Worm (Caenorhabditis elegans) whole organism, L1 larva: ENCODE results near the gene C49F5.8.

Experiments
- C34B4.2 ChIP-seq: sonication (generic microtip); optimal IDR thresholded peaks from 2 replicates; lab custom pipeline; 2017; ENCODE audit warnings: mild to moderate bottlenecking, missing genetic modification characterization, missing compliant biosample characterization
- F16B12.6 ChIP-seq: fragments of 150-350 bp; optimal IDR thresholded peaks from 2 replicates; lab custom pipeline; 2014; ENCODE audit warnings: missing biosample characterization, missing genetic modification characterization
- Y116A8C.19 ChIP-seq: sonication (generic microtip); optimal IDR thresholded peaks from 2 replicates; lab custom pipeline; 2016; ENCODE audit warnings: missing compliant biosample characterization, missing genetic modification characterization, borderline replicate concordance
- aha-1 ChIP-seq: fragments of 150-350 bp; optimal IDR thresholded peaks from 2 replicates; lab custom pipeline; 2014; ENCODE audit warnings: missing biosample characterization, missing genetic modification characterization
- aly-2 ChIP-seq: fragments of 150-350 bp; optimal IDR thresholded peaks from 2 replicates; lab custom pipeline; 2014; ENCODE audit warnings: missing biosample characterization, missing genetic modification characterization
- ama-1 ChIP-seq: fragments of 150-350 bp; optimal IDR thresholded peaks from 2 replicates; lab custom pipeline; 2014
- ceh-8 ChIP-seq: fragments of 200-800 bp; sonication (Bioruptor generic); optimal IDR thresholded peaks from 2 replicates; lab custom pipeline; 2018; ENCODE audit warnings: mild to moderate bottlenecking, missing genetic modification characterization, moderate library complexity, missing compliant biosample characterization
- ceh-82 ChIP-seq, 3 experiments: fragments of 150-350 bp in 1 of 3; sonication (generic microtip) in 2 of 3; optimal IDR thresholded peaks; 2 replicates each; lab custom pipeline; 2014 to 2017; ENCODE audit warnings: missing biosample characterization in 3 of 3, missing genetic modification characterization in 3 of 3
- ces-1 ChIP-seq: fragments of 150-350 bp; optimal IDR thresholded peaks from 2 replicates; lab custom pipeline; 2014; ENCODE audit warnings: missing biosample characterization, missing genetic modification reagents, missing genetic modification characterization
- efl-1 ChIP-seq, 4 experiments: fragments of 150-350 bp; optimal IDR thresholded peaks in 3 of 4; peaks in 1 of 4; 1 replicate in 1 of 4; 2 replicates in 3 of 4; lab custom pipeline; 2014; ENCODE audit warnings: missing biosample characterization in 2 of 4, missing genetic modification characterization in 2 of 4, missing genetic modification reagents in 2 of 4
- efl-3 ChIP-seq: fragments of 200-800 bp; sonication (Bioruptor generic); optimal IDR thresholded peaks from 2 replicates; lab custom pipeline; 2018; ENCODE audit warnings: mild to moderate bottlenecking, missing genetic modification characterization, missing compliant biosample characterization
- egl-27 ChIP-seq, 2 experiments: fragments of 150-350 bp in 1 of 2; sonication (generic microtip); optimal IDR thresholded peaks; 3 replicates each; lab custom pipeline; 2017 to 2018; ENCODE audit warnings: missing biosample characterization in 2 of 2, missing genetic modification characterization in 2 of 2, missing genetic modification reagents in 2 of 2
- elt-2 ChIP-seq: sonication (generic microtip); optimal IDR thresholded peaks from 2 replicates; lab custom pipeline; 2016; ENCODE audit warnings: missing genetic modification characterization, mild to moderate bottlenecking, inconsistent platforms, missing compliant biosample characterization, missing genetic modification reagents
- elt-3 ChIP-seq, 6 experiments: fragments of 150-350 bp in 1 of 6; sonication (generic microtip); optimal IDR thresholded peaks; 2 replicates each; lab custom pipeline; 2017 to 2018; ENCODE audit warnings: missing biosample characterization in 6 of 6, missing genetic modification characterization in 6 of 6, inconsistent platforms in 1 of 6
- ets-5 ChIP-seq: fragments of 200-800 bp; sonication (Bioruptor generic); IDR thresholded peaks from 2 replicates; pipeline ENCODE4 v1.3.6; 2022; ENCODE audit warnings: missing genetic modification characterization, missing compliant biosample characterization
- fkh-10 ChIP-seq: sonication (generic microtip); optimal IDR thresholded peaks from 2 replicates; lab custom pipeline; 2017; ENCODE audit warnings: missing biosample characterization, missing genetic modification reagents, missing genetic modification characterization
- grh-1 ChIP-seq: fragments of 200-800 bp; sonication (Bioruptor generic); IDR thresholded peaks from 2 replicates; pipeline ENCODE4 v1.3.6; 2022; ENCODE audit warnings: missing genetic modification reagents, missing genetic modification characterization, missing compliant biosample characterization
- hpl-2 ChIP-seq: fragments of 150-350 bp; optimal IDR thresholded peaks from 2 replicates; lab custom pipeline; 2014; ENCODE audit warnings: missing biosample characterization, missing genetic modification reagents, missing genetic modification characterization
- irx-1 ChIP-seq: sonication (generic microtip); optimal IDR thresholded peaks from 2 replicates; lab custom pipeline; 2016; ENCODE audit warnings: missing genetic modification characterization, missing compliant biosample characterization
- jun-1 ChIP-seq: fragments of 150-350 bp; optimal IDR thresholded peaks from 2 replicates; lab custom pipeline; 2014; ENCODE audit warnings: missing biosample characterization, missing genetic modification reagents, missing genetic modification characterization
- lin-13 ChIP-seq: fragments of 150-350 bp; optimal IDR thresholded peaks from 2 replicates; lab custom pipeline; 2014; ENCODE audit warnings: missing biosample characterization, missing genetic modification reagents, missing genetic modification characterization
- lin-35 ChIP-seq, 2 experiments: fragments of 150-350 bp; optimal IDR thresholded peaks; 2 replicates each; lab custom pipeline; 2014; ENCODE audit warnings: missing biosample characterization in 2 of 2, missing genetic modification characterization in 2 of 2, missing genetic modification reagents in 2 of 2
- lir-3 ChIP-seq: sonication (generic microtip); optimal IDR thresholded peaks from 2 replicates; lab custom pipeline; 2016; ENCODE audit warnings: mild to moderate bottlenecking, missing genetic modification characterization, moderate library complexity, missing compliant biosample characterization; ENCODE audit not compliant: poor library complexity
- nhr-12 ChIP-seq: sonication (generic microtip); optimal IDR thresholded peaks from 2 replicates; lab custom pipeline; 2017; ENCODE audit warnings: missing biosample characterization, missing genetic modification characterization
- nhr-19 ChIP-seq: fragments of 200-800 bp; sonication (Bioruptor generic); conservative IDR thresholded peaks from 2 replicates; pipeline ENCODE4 v1.3.6; 2022; ENCODE audit warnings: missing genetic modification characterization, missing compliant biosample characterization
- nhr-76 ChIP-seq: sonication (generic microtip); optimal IDR thresholded peaks from 2 replicates; lab custom pipeline; 2017; ENCODE audit warnings: missing biosample characterization, missing genetic modification characterization
- nhr-85 ChIP-seq: sonication (generic microtip); peaks from one replicate; lab custom pipeline; 2016; ENCODE audit warnings: missing genetic modification characterization, inconsistent platforms, missing compliant biosample characterization
- pax-3 ChIP-seq: fragments of 200-800 bp; sonication (Bioruptor generic); optimal IDR thresholded peaks from 2 replicates; lab custom pipeline; 2018; ENCODE audit warnings: mild to moderate bottlenecking, missing genetic modification characterization, moderate library complexity, missing compliant biosample characterization
- sptf-1 ChIP-seq: fragments of 150-350 bp; optimal IDR thresholded peaks from 2 replicates; lab custom pipeline; 2014; ENCODE audit warnings: missing biosample characterization, missing genetic modification characterization
- swsn-7 ChIP-seq: sonication (generic microtip); optimal IDR thresholded peaks from 2 replicates; lab custom pipeline; 2016; ENCODE audit warnings: missing genetic modification characterization, missing compliant biosample characterization
- tbx-2 ChIP-seq: sonication (generic microtip); optimal IDR thresholded peaks from 2 replicates; lab custom pipeline; 2016; ENCODE audit warnings: missing genetic modification characterization, missing compliant biosample characterization
- tlp-1 ChIP-seq: fragments of 150-350 bp; optimal IDR thresholded peaks from 2 replicates; lab custom pipeline; 2014; ENCODE audit warnings: missing biosample characterization, missing genetic modification characterization
- unc-62 ChIP-seq: fragments of 150-350 bp; optimal IDR thresholded peaks from 2 replicates; lab custom pipeline; 2014; ENCODE audit warnings: missing biosample characterization, missing genetic modification reagents, missing genetic modification characterization
- unc-86 ChIP-seq: sonication (generic microtip); optimal IDR thresholded peaks from 2 replicates; lab custom pipeline; 2016; ENCODE audit warnings: missing genetic modification characterization, missing compliant biosample characterization
- ztf-4 ChIP-seq: fragments of 150-350 bp; optimal IDR thresholded peaks from 2 replicates; lab custom pipeline; 2014; ENCODE audit warnings: missing biosample characterization, missing genetic modification characterization

Gene C49F5.8

DNA sequence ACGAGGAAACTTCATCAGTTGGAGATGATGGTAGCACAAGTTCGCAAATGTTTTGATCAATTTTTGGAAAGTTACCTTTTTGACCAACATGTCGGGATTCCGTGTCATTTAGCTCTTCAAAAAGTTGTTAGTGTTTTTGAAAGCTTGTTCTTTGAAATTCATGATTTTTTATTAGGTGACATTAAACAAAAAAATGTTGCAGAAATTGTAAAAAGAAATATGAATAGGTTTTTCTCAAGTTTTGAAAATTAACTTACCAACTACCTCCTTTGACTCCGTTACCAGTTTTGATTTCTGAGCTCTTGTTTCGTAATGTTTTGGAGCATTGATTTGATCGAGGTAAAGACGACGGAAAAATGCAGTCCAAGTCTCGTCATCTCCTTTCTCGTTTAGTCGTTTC lies 7.8 kb upstream of the C49F5.8 start:
- no peak for TF ChIP-seq C34B4.2 (tag; lab: Kevin White, UChicago)
- TF ChIP-seq swsn-7: no peak
- no peak for TF ChIP-seq sptf-1
- TF ChIP-seq elt-2: no peak
- no peak for TF ChIP-seq efl-1 (optimal IDR thresholded peaks at IDR 0.05; lab: Kevin White, UChicago)
- no peak for TF ChIP-seq efl-1 (GFP tag; optimal IDR thresholded peaks at IDR 0.05 in 1 of 2; lab: Kevin White, UChicago)
- no peak for TF ChIP-seq hpl-2 (GFP tag; lab: Kevin White, UChicago)
- no peak for TF ChIP-seq pax-3 (tag; lab: Kevin White, UChicago)
- no peak for TF ChIP-seq lir-3 (tag; lab: Kevin White, UChicago)
- TF ChIP-seq tbx-2 (tag; lab: Kevin White, UChicago): no peak
- TF ChIP-seq F16B12.6 (tag; lab: Kevin White, UChicago): no peak
- TF ChIP-seq irx-1: no peak
- no peak for TF ChIP-seq egl-27 (tag; optimal IDR thresholded peaks at IDR 0.05; lab: Kevin White, UChicago)
- no peak for TF ChIP-seq ceh-82 (tag; optimal IDR thresholded peaks at IDR 0.05; lab: Kevin White, UChicago)
- TF ChIP-seq ceh-8: no peak
- TF ChIP-seq efl-3 (GFP tag; lab: Kevin White, UChicago): no peak

DNA sequence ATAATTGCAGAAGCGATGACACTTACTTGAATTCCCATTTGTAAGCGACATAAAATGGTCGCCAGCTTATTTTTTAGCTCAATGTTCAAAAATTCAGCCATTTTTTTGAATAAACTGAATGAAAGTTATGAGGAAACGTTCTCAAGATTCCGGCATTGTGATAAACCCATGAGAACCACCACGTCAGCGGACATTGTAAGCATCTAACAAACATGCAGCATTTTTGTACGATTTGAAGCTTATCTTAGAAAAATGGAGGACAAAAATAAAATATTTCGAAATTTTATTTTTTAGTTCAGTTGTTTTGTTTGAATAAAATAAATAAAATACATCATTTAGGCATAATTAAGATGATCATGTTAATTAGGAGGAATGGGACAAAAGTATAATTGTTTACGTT lies 6.7 kb upstream of the C49F5.8 start, which contains the start of gene T08D10.4:
Gene T08D10.4, minus strand, starts transcription at position 101 of the 400 bp plus-strand sequence.
- TF ChIP-seq elt-3 (tag; optimal IDR thresholded peaks at IDR 0.05; lab: Kevin White, UChicago) (no peak), ama-1 (lab: Kevin White, UChicago) (no peak), nhr-12 (tag; lab: Kevin White, UChicago) (no peak), ztf-4 (tag; lab: Kevin White, UChicago) (no peak), unc-62 (GFP tag; lab: Kevin White, UChicago) (no peak), tbx-2 (tag; lab: Kevin White, UChicago) (no peak), jun-1 (tag; lab: Kevin White, UChicago) (no peak), aha-1 (tag; lab: Kevin White, UChicago) (no peak)

DNA sequence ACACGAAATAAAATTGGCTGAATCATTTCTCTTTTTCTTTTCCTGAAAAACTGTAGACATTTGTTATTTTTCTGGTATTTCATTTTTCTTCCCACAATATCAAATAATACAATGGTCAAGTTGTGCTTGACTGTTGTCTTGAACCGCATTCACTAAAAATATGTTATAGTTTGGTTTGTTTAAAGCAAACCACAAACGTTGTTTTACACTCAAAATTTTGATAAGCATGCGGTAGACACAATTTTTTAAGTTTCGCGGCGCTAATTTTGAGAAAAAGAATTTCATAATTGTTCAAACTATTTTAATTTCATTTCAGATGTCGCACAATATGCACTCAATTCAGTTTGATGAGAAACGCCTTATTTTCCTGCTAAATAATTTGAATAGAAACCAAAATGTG lies 4.8 kb upstream of the C49F5.8 start, which contains the start of gene T08D10.3:
Gene T08D10.3, plus strand, starts transcription at position 301 of the 400 bp plus-strand sequence.
- TF ChIP-seq efl-3 (GFP tag; lab: Kevin White, UChicago) (no peak), grh-1 (no peak), ets-5 (GFP tag; lab: Robert Waterston, UW) (no peak), ces-1 (GFP tag; lab: Kevin White, UChicago) (no peak)
- TF ChIP-seq, all 84 proteins: peak for 0

DNA sequence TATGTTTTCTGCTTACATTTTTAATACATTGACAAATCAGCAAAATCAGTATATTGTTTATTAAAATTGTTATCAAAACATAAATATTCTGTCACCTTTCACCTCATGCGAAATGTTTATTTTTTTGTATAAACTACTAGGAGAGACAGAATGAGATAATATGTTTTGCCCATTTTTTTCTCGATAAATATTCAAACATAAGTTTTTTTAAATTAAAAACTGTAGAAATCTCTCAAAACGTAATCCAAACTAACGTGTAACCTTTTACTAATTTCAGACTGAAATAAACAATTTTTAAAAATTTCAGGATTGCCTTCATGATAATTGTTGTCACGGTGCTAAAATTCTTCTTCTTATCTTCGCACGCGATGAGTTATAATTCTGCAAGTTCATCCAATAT lies 2.7 kb upstream of the C49F5.8 start, which contains the start of gene T08D10.5:
Gene T08D10.5, plus strand, starts transcription at position 301 of the 400 bp plus-strand sequence.
- no peak for TF ChIP-seq lin-35 (GFP tag; optimal IDR thresholded peaks at IDR 0.05; lab: Kevin White, UChicago)
- no peak for TF ChIP-seq Y116A8C.19 (tag; lab: Kevin White, UChicago)
- TF ChIP-seq lir-3 (tag; lab: Kevin White, UChicago): no peak
- no peak for TF ChIP-seq aly-2 (tag; lab: Kevin White, UChicago)
- no peak for TF ChIP-seq elt-3 (tag; optimal IDR thresholded peaks at IDR 0.05; lab: Kevin White, UChicago)
- TF ChIP-seq hpl-2 (GFP tag; lab: Kevin White, UChicago): no peak
- TF ChIP-seq unc-62 (GFP tag; lab: Kevin White, UChicago): no peak
- TF ChIP-seq aha-1 (tag; lab: Kevin White, UChicago): no peak
- no peak for TF ChIP-seq irx-1
- no peak for TF ChIP-seq nhr-12 (tag; lab: Kevin White, UChicago)
- TF ChIP-seq nhr-76 (tag; lab: Kevin White, UChicago): no peak
- no peak for TF ChIP-seq unc-86 (tag; lab: Kevin White, UChicago)
- TF ChIP-seq nhr-19 (GFP tag; lab: Robert Waterston, UW): no peak
- TF ChIP-seq C34B4.2 (tag; lab: Kevin White, UChicago): no peak
- no peak for TF ChIP-seq lin-13 (GFP tag; lab: Kevin White, UChicago)
- no peak for TF ChIP-seq tlp-1 (tag; lab: Kevin White, UChicago)
- TF ChIP-seq fkh-10: no peak
- TF ChIP-seq nhr-85 (tag; lab: Kevin White, UChicago): no peak
